Fruit fly (Drosophila melanogaster): ENCODE results near the gene Mulk.

The Mulk gene

dm6 chr2L:10310614-10311382 lies 40.9 kb downstream of the Mulk start, which contains the start of gene Cdk5alpha:
Cdk5alpha (minus strand) TSS chr2L:10310956.
- TF ChIP-seq CG13624 (GFP tag; optimal IDR thresholded peaks at IDR 0.05) (peak; percentile 3), lilli (GFP tag; optimal IDR thresholded peaks at IDR 0.05) (peak; percentile 24), sqz (GFP tag; optimal IDR thresholded peaks at IDR 0.05) (no peak), ems (GFP tag; optimal IDR thresholded peaks at IDR 0.05) (peak; percentile 17), rib (GFP tag; IDR thresholded peaks at IDR 0.05) (no peak), CG2116 (GFP tag; optimal IDR thresholded peaks at IDR 0.05) (peak; percentile 18), CG1603 (tag; optimal IDR thresholded peaks at IDR 0.05) (peak; percentile 32), CG10267 (tag; optimal IDR thresholded peaks at IDR 0.05) (peak; percentile 92), salm (tag; optimal IDR thresholded peaks at IDR 0.05) (no peak), onecut (GFP tag; IDR thresholded peaks at IDR 0.05) (peak; percentile 92), D19A (tag; optimal IDR thresholded peaks at IDR 0.05) (no peak), fd64A (GFP tag; optimal IDR thresholded peaks at IDR 0.05) (no peak), Sox100B (GFP tag; optimal IDR thresholded peaks at IDR 0.05) (no peak), Bteb2 (GFP tag; optimal IDR thresholded peaks at IDR 0.05) (peak; percentile 1), ci (GFP tag; IDR thresholded peaks at IDR 0.05) (no peak), CG11696 (GFP tag; IDR thresholded peaks at IDR 0.05) (no peak), Kr (GFP tag; optimal IDR thresholded peaks at IDR 0.05) (no peak), Oli (tag; optimal IDR thresholded peaks at IDR 0.05) (no peak), bbx (GFP tag; IDR thresholded peaks at IDR 0.05; ENCODE audit: partially characterized antibody) (peak; percentile 29), seq (GFP tag; IDR thresholded peaks at IDR 0.05) (peak; percentile 85), CG15601 (tag; optimal IDR thresholded peaks at IDR 0.05) (peak; percentile 26), Ets65A (GFP tag) (peak; percentile 79), CG33213 (GFP tag; optimal IDR thresholded peaks at IDR 0.05) (peak; percentile 0), nau (GFP tag; optimal IDR thresholded peaks at IDR 0.05) (no peak), MBD-R2 (GFP tag; IDR thresholded peaks at IDR 0.05) (no peak), CG10654 (GFP tag; optimal IDR thresholded peaks at IDR 0.05) (no peak), CHES-1-like (GFP tag; optimal IDR thresholded peaks at IDR 0.05) (peak; percentile 21), CG13287 (GFP tag; IDR thresholded peaks at IDR 0.05; ENCODE audit: partially characterized antibody) (peak; percentile 22; the same call in 1 of the 2 replicates), Med (GFP tag) (peak; percentile 79), Myb (GFP tag; optimal IDR thresholded peaks at IDR 0.05) (peak; percentile 41), HHEX (GFP tag; optimal IDR thresholded peaks at IDR 0.05) (no peak), CG16779 (GFP tag; IDR thresholded peaks at IDR 0.05) (no peak), CG14710 (tag; optimal IDR thresholded peaks at IDR 0.05) (peak; percentile 5), CG33557 (GFP tag; optimal IDR thresholded peaks at IDR 0.05) (no peak), nerfin-1 (tag; optimal IDR thresholded peaks at IDR 0.05) (peak; percentile 22), CkIIα-i1 (GFP tag; IDR thresholded peaks at IDR 0.05) (no peak), trem (tag; optimal IDR thresholded peaks at IDR 0.05) (peak; percentile 31), CG34224 (GFP tag; IDR thresholded peaks at IDR 0.05; ENCODE audit: partially characterized antibody) (no peak), CoRest (tag; optimal IDR thresholded peaks at IDR 0.05) (no peak), Lim3 (GFP tag; IDR thresholded peaks at IDR 0.05) (no peak), ewg (GFP tag; optimal IDR thresholded peaks at IDR 0.05) (peak; percentile 95), Ravus (GFP tag; IDR thresholded peaks at IDR 0.05) (no peak), pzg (GFP tag; optimal IDR thresholded peaks at IDR 0.05) (peak; percentile 18), stwl (tag; optimal IDR thresholded peaks at IDR 0.05) (peak; percentile 98), CG15479 (GFP tag; optimal IDR thresholded peaks at IDR 0.05) (no peak), MESR4 (GFP tag; optimal IDR thresholded peaks at IDR 0.05) (peak; percentile 8), PHDP (tag; optimal IDR thresholded peaks at IDR 0.05) (no peak), sens (GFP tag) (peak; percentile 85), Side (GFP tag; optimal IDR thresholded peaks at IDR 0.05) (no peak)

All from whole organism, embryonic.